Worm (Caenorhabditis elegans) whole organism, young adult: Measurements from ENCODE around the gene B0001.8.

Experiments used
- B0019.2 ChIP-seq: fragments of 200-800 bp; sonication (Bioruptor generic); conservative IDR thresholded peaks from 2 replicates; pipeline ENCODE4 v1.3.6; 2022; ENCODE audit warnings: missing genetic modification reagents, missing genetic modification characterization, missing compliant biosample characterization
- B0035.1 ChIP-seq: sonication (generic microtip); optimal IDR thresholded peaks from 2 replicates; lab custom pipeline; 2016; ENCODE audit warnings: missing genetic modification characterization, mild to moderate bottlenecking, missing compliant biosample characterization, missing genotype, missing genetic modification reagents
- B0336.3 ChIP-seq: fragments of 200-800 bp; sonication (Bioruptor generic); IDR thresholded peaks from 2 replicates; pipeline ENCODE4 v1.3.6; 2022; ENCODE audit warnings: missing genetic modification characterization, missing compliant biosample characterization
- C17E4.6 ChIP-seq: fragments of 200-800 bp; sonication (Bioruptor generic); IDR thresholded peaks from 2 replicates; pipeline ENCODE4 v1.3.6; 2022; ENCODE audit warnings: missing genetic modification reagents, missing genetic modification characterization, missing compliant biosample characterization
- D2030.7 ChIP-seq: fragments of 200-800 bp; sonication (Bioruptor generic); IDR thresholded peaks from 2 replicates; pipeline ENCODE4 v1.3.6; 2022; ENCODE audit warnings: missing genetic modification reagents, missing genetic modification characterization, missing compliant biosample characterization
- F33H1.4 ChIP-seq: fragments of 200-800 bp; sonication (Bioruptor generic); IDR thresholded peaks from 2 replicates; pipeline ENCODE4 v1.3.6; 2022; ENCODE audit warnings: missing genetic modification reagents, missing genetic modification characterization, missing compliant biosample characterization
- T26A5.8 ChIP-seq: sonication (generic microtip); optimal IDR thresholded peaks from 2 replicates; lab custom pipeline; 2016; ENCODE audit warnings: missing genetic modification characterization, missing compliant biosample characterization
- Y53G8AR.9 ChIP-seq: fragments of 200-800 bp; sonication (Bioruptor generic); conservative IDR thresholded peaks from 2 replicates; pipeline ENCODE4 v1.3.6; 2022; ENCODE audit warnings: missing genetic modification reagents, missing genetic modification characterization, missing compliant biosample characterization
- Y79H2A.3 ChIP-seq: fragments of 200-800 bp; sonication (Bioruptor generic); conservative IDR thresholded peaks from 2 replicates; pipeline ENCODE4 v1.3.6; 2022; ENCODE audit warnings: missing genetic modification reagents, missing genetic modification characterization, missing compliant biosample characterization
- ama-1 ChIP-seq, 3 experiments: fragments of 150-350 bp in 1 of 3; sonication (generic microtip) in 2 of 3; optimal IDR thresholded peaks; 2 replicates each; lab custom pipeline; 2014 to 2018; ENCODE audit warnings: missing biosample characterization in 2 of 3, missing genetic modification characterization in 2 of 3, missing genetic modification reagents in 2 of 3
- athp-1 ChIP-seq: sonication (generic microtip); optimal IDR thresholded peaks from 2 replicates; lab custom pipeline; 2017; ENCODE audit warnings: mild to moderate bottlenecking, missing genetic modification characterization, missing compliant biosample characterization
- attf-5 ChIP-seq: fragments of 200-800 bp; sonication (Bioruptor generic); optimal IDR thresholded peaks from 2 replicates; lab custom pipeline; 2018; ENCODE audit warnings: mild to moderate bottlenecking, missing genetic modification characterization, missing compliant biosample characterization
- cebp-2 ChIP-seq: fragments of 200-800 bp; sonication (Bioruptor generic); IDR thresholded peaks from 2 replicates; pipeline ENCODE4 v1.3.6; 2022; ENCODE audit warnings: missing genetic modification characterization, missing compliant biosample characterization
- ceh-58 ChIP-seq: fragments of 200-800 bp; sonication (Bioruptor generic); IDR thresholded peaks from 2 replicates; pipeline ENCODE4 v1.3.6; 2022; ENCODE audit warnings: missing genetic modification characterization, missing compliant biosample characterization
- ceh-79 ChIP-seq: sonication (generic microtip); optimal IDR thresholded peaks from 2 replicates; lab custom pipeline; 2017; ENCODE audit warnings: mild to moderate bottlenecking, missing genetic modification characterization, missing compliant biosample characterization
- chd-7 ChIP-seq: sonication (generic microtip); optimal IDR thresholded peaks from 2 replicates; lab custom pipeline; 2016; ENCODE audit warnings: mild to moderate bottlenecking, missing genetic modification characterization, moderate library complexity, missing compliant biosample characterization
- dpl-1 ChIP-seq: fragments of 150-350 bp; optimal IDR thresholded peaks from 2 replicates; lab custom pipeline; 2014; ENCODE audit warnings: missing biosample characterization, missing genetic modification reagents, missing genetic modification characterization
- efl-1 ChIP-seq: fragments of 150-350 bp; optimal IDR thresholded peaks from 2 replicates; lab custom pipeline; 2014; ENCODE audit warnings: missing biosample characterization, missing genetic modification reagents, missing genetic modification characterization
- egrh-3 ChIP-seq: fragments of 200-800 bp; sonication (Bioruptor generic); IDR thresholded peaks from 2 replicates; pipeline ENCODE4 v1.3.6; 2022; ENCODE audit warnings: missing genetic modification reagents, missing genetic modification characterization, missing compliant biosample characterization
- gei-17 ChIP-seq: fragments of 200-800 bp; sonication (Bioruptor generic); optimal IDR thresholded peaks from 2 replicates; lab custom pipeline; 2018; ENCODE audit warnings: mild to moderate bottlenecking, missing genetic modification characterization, missing compliant biosample characterization
- hmg-1.2 ChIP-seq: fragments of 200-800 bp; sonication (Bioruptor generic); IDR thresholded peaks from 2 replicates; pipeline ENCODE4 v1.3.6; 2022; ENCODE audit warnings: missing genetic modification reagents, missing genetic modification characterization, missing compliant biosample characterization
- hsf-1 ChIP-seq: fragments of 200-800 bp; sonication (Bioruptor generic); IDR thresholded peaks from 2 replicates; pipeline ENCODE4 v1.3.6; 2022; ENCODE audit warnings: missing genetic modification reagents, missing genetic modification characterization, missing compliant biosample characterization
- lag-1 ChIP-seq: fragments of 200-800 bp; sonication (Bioruptor generic); IDR thresholded peaks from 2 replicates; pipeline ENCODE4 v1.3.6; 2022; ENCODE audit warnings: missing genetic modification reagents, missing genetic modification characterization, missing compliant biosample characterization
- lin-35 ChIP-seq, 3 experiments: fragments of 150-350 bp in 2 of 3; sonication (generic microtip) in 1 of 3; optimal IDR thresholded peaks; 2 replicates each; lab custom pipeline; 2014 to 2018; ENCODE audit warnings: missing biosample characterization in 3 of 3, missing genetic modification characterization in 3 of 3, missing genetic modification reagents in 3 of 3
- lin-54 ChIP-seq: fragments of 200-800 bp; sonication (Bioruptor generic); optimal IDR thresholded peaks from 2 replicates; lab custom pipeline; 2018; ENCODE audit warnings: mild to moderate bottlenecking, missing genetic modification characterization, missing compliant biosample characterization
- lir-1 ChIP-seq: fragments of 200-800 bp; sonication (Bioruptor generic); conservative IDR thresholded peaks from 2 replicates; pipeline ENCODE4 v1.3.6; 2022; ENCODE audit warnings: missing genetic modification reagents, missing genetic modification characterization, missing compliant biosample characterization
- lsl-1 ChIP-seq: fragments of 200-800 bp; sonication (Bioruptor generic); optimal IDR thresholded peaks from 2 replicates; lab custom pipeline; 2018; ENCODE audit warnings: mild to moderate bottlenecking, missing genetic modification characterization, moderate library complexity, missing compliant biosample characterization
- madf-3 ChIP-seq: fragments of 200-800 bp; sonication (Bioruptor generic); IDR thresholded peaks from 2 replicates; pipeline ENCODE4 v1.3.6; 2022; ENCODE audit warnings: missing genetic modification reagents, missing genetic modification characterization, missing compliant biosample characterization
- madf-6 ChIP-seq: fragments of 200-800 bp; sonication (Bioruptor generic); IDR thresholded peaks from 2 replicates; pipeline ENCODE4 v1.3.6; 2022; ENCODE audit warnings: missing genetic modification reagents, missing genetic modification characterization, missing compliant biosample characterization
- madf-8 ChIP-seq: fragments of 200-800 bp; sonication (Bioruptor generic); conservative IDR thresholded peaks from 2 replicates; pipeline ENCODE4 v1.3.6; 2022; ENCODE audit warnings: missing genetic modification reagents, missing genetic modification characterization, missing compliant biosample characterization
- mcd-1 ChIP-seq: fragments of 200-800 bp; sonication (Bioruptor generic); IDR thresholded peaks from 2 replicates; pipeline ENCODE4 v1.3.6; 2022; ENCODE audit warnings: missing genetic modification reagents, missing genetic modification characterization, missing compliant biosample characterization
- mel-28 ChIP-seq: sonication (generic microtip); optimal IDR thresholded peaks from 2 replicates; lab custom pipeline; 2016; ENCODE audit warnings: borderline replicate concordance, mild to moderate bottlenecking, missing genetic modification characterization, missing compliant biosample characterization
- mxl-1 ChIP-seq: sonication (generic microtip); optimal IDR thresholded peaks from 2 replicates; lab custom pipeline; 2016; ENCODE audit warnings: missing genetic modification characterization, missing compliant biosample characterization
- pbrm-1 ChIP-seq: fragments of 200-800 bp; sonication (Bioruptor generic); IDR thresholded peaks from 2 replicates; pipeline ENCODE4 v1.3.6; 2022; ENCODE audit warnings: missing genetic modification reagents, missing genetic modification characterization, missing compliant biosample characterization
- sea-2 ChIP-seq: fragments of 200-800 bp; sonication (Bioruptor generic); IDR thresholded peaks from 2 replicates; pipeline ENCODE4 v1.3.6; 2022; ENCODE audit warnings: missing genetic modification characterization, missing compliant biosample characterization
- snpc-1.1 ChIP-seq: sonication (generic microtip); optimal IDR thresholded peaks from 2 replicates; lab custom pipeline; 2017; ENCODE audit warnings: missing genetic modification characterization, mild to moderate bottlenecking, missing compliant biosample characterization, antibody characterized with exemption, moderate library complexity, missing genotype, missing genetic modification reagents; ENCODE audit not compliant: insufficient read depth
- snpc-3.4 ChIP-seq: sonication (generic microtip); optimal IDR thresholded peaks from 2 replicates; lab custom pipeline; 2017; ENCODE audit warnings: missing genetic modification characterization, mild to moderate bottlenecking, missing compliant biosample characterization, antibody characterized with exemption, moderate library complexity, missing genotype, missing genetic modification reagents
- snpc-4 ChIP-seq, 5 experiments: fragments of 150-350 bp in 1 of 5; sonication (generic microtip) in 4 of 5; optimal IDR thresholded peaks; 2 replicates each; lab custom pipeline; 2014 to 2018; ENCODE audit warnings: missing genetic modification characterization in 5 of 5, missing biosample characterization in 3 of 5, antibody characterized with exemption in 2 of 5, mild to moderate bottlenecking in 2 of 5, missing compliant biosample characterization in 2 of 5, missing genotype in 2 of 5, moderate library complexity in 2 of 5, missing genetic modification reagents in 1 of 5
- somi-1 ChIP-seq: fragments of 200-800 bp; sonication (Bioruptor generic); optimal IDR thresholded peaks from 2 replicates; lab custom pipeline; 2018; ENCODE audit warnings: mild to moderate bottlenecking, missing genetic modification characterization, missing compliant biosample characterization
- tbp1 ChIP-seq: fragments of 200-800 bp; sonication (Bioruptor generic); optimal IDR thresholded peaks from 2 replicates; lab custom pipeline; 2018; ENCODE audit warnings: mild to moderate bottlenecking, missing genetic modification characterization, missing compliant biosample characterization
- ztf-25 ChIP-seq: fragments of 200-800 bp; sonication (Bioruptor generic); IDR thresholded peaks from 2 replicates; pipeline ENCODE4 v1.3.6; 2022; ENCODE audit warnings: missing genetic modification reagents, missing genetic modification characterization, missing compliant biosample characterization
- ztf-3 ChIP-seq: fragments of 200-800 bp; sonication (Bioruptor generic); optimal IDR thresholded peaks from 2 replicates; lab custom pipeline; 2018; ENCODE audit warnings: mild to moderate bottlenecking, missing genetic modification characterization, missing compliant biosample characterization
- ztf-6 ChIP-seq: fragments of 200-800 bp; sonication (Bioruptor generic); IDR thresholded peaks from 2 replicates; pipeline ENCODE4 v1.3.6; 2022; ENCODE audit warnings: missing genetic modification reagents, missing genetic modification characterization, missing compliant biosample characterization

The B0001.8 gene

DNA sequence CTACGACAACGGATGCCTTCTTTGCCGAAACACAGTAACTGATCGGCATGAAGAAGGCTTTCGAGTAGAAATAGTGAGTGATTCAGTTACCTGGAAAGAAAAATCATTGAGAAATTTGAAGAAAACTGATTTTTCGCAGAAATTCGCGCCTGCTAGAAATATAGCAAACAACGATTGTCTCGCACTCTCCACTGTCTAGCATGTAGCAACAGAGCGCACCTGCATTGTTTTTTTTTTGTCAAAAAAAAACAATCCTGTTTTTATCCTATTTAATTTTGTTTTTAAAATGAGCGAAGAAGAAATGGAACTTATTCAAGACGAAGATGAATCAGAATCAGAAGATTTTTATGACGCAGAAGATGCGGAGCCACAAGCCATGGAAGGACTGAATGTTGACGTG is 19.8 kb downstream of the B0001.8 start, which contains the start of the genes ddb-1 and M18.6:
Gene ddb-1 (minus strand): TSS at position 90 of the 400 bp plus-strand sequence.
Gene M18.6 (plus strand): TSS at position 235 of the 400 bp plus-strand sequence.
- TF ChIP-seq B0035.1 (no peak), madf-3 (GFP tag; lab: Robert Waterston, UW) (peak; percentile 67; the same call in 1 of the 2 replicates), ama-1 (optimal IDR thresholded peaks at IDR 0.05; lab: Kevin White, UChicago) (no peak), ama-1 (GFP tag; optimal IDR thresholded peaks at IDR 0.05; lab: Kevin White, UChicago) (no peak), egrh-3 (GFP tag; lab: Robert Waterston, UW) (no peak), ztf-6 (GFP tag; lab: Robert Waterston, UW) (no peak), F33H1.4 (GFP tag; lab: Robert Waterston, UW) (peak; percentile 47; the same call in 1 of the 2 replicates), madf-6 (peak; percentile 57; the same call in 1 of the 2 replicates), ceh-58 (GFP tag; lab: Robert Waterston, UW) (no peak), B0019.2 (no peak), efl-1 (GFP tag; lab: Kevin White, UChicago) (peak; percentile 77), pbrm-1 (no peak), lsl-1 (peak; percentile 52), mcd-1 (peak; percentile 72), ztf-25 (GFP tag; lab: Robert Waterston, UW) (no peak), hmg-1.2 (peak; percentile 59; the same call in 1 of the 2 replicates), snpc-4 (GFP tag; optimal IDR thresholded peaks at IDR 0.05; lab: Kevin White, UChicago) (no peak), snpc-4 (tag; optimal IDR thresholded peaks at IDR 0.05; lab: Kevin White, UChicago) (peak in 2 of 4 experiments; percentile 33 to 42), madf-8 (GFP tag; lab: Robert Waterston, UW) (peak; percentile 42; the same call in 1 of the 2 replicates), somi-1 (GFP tag; lab: Kevin White, UChicago) (no peak), D2030.7 (GFP tag; lab: Robert Waterston, UW) (0 out of 2 replicates have a peak, but pooled peaks have one; percentile 34), snpc-1.1 (tag; lab: Kevin White, UChicago) (peak; percentile 5), hsf-1 (GFP tag; lab: Robert Waterston, UW) (no peak), Y79H2A.3 (GFP tag; lab: Robert Waterston, UW) (no peak), lin-35 (GFP tag; optimal IDR thresholded peaks at IDR 0.05; lab: Kevin White, UChicago) (peak in 1 of 3 experiments; percentile 28), attf-5 (GFP tag; lab: Kevin White, UChicago) (peak; percentile 43), T26A5.8 (tag; lab: Kevin White, UChicago) (no peak), dpl-1 (GFP tag; lab: Kevin White, UChicago) (peak; percentile 56), tbp1 (GFP tag; lab: Kevin White, UChicago) (peak; percentile 7), lin-54 (peak; percentile 15)
- TF ChIP-seq, all 124 proteins: peak for 16

DNA sequence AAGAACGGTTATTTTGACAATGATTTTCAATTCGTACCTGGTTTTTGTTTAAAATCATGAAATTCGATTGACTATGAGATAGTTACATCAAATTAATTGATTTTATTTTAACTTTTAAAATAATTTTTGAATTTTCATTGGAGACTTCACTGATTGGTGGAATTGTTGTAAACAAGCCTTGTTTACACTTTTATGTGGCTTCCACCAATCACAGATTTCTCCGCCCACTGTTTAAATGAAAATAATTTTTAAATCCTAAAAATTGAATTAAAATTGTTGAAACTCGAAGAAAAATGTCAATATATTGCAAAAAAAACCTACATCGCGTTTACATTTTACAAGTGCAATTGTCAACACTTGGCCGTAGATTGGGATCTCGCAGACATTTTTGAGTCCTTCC is 20.3 kb downstream of the B0001.8 start:
- TF ChIP-seq mxl-1 (tag; lab: Kevin White, UChicago) (no peak), lir-1 (GFP tag; lab: Robert Waterston, UW) (no peak), ztf-3 (GFP tag; lab: Kevin White, UChicago) (no peak)

DNA sequence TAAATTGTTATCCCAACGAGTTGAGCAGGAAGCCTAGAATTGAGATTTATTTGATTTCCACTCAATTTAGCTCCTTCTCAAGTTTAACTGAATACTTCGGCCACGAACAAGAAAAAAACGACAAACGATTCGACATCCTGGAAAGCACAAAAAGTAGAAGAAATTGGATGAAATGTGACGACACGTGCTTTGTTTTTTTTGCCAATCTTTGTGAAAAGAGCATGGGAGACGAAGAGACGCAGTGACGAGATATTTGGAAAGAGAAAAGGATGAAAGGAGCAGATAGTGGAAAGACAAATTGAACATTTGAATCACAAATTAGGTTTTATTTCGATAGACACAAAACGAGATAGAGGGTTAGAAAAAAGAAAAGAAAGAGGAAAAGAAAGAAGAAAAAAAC is 26.4 kb downstream of the B0001.8 start:
- TF ChIP-seq hmg-1.2 (peak; percentile 66), cebp-2 (GFP tag; lab: Robert Waterston, UW) (0 out of 2 replicates have a peak, but pooled peaks have one; percentile 23), lag-1 (GFP tag; lab: Robert Waterston, UW) (no peak), mxl-1 (tag; lab: Kevin White, UChicago) (no peak)

DNA sequence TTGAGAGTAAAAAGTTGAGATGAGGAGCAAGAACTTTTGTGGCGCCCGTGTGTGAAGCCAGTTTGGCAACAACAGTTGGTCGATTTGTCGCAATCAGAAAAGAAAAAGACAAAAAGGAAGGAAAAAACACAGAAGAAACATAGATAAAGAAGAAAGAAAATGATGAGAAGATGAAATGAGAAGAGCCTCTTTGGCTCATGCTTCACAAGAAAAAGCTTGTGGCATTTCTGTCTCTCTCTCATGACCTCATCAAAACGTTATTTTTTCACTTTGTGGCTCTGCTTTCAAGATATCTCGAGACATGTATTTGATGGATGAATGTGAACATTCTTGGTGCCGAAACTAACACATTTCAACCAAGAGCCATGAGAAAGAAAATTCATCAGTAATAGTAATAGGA is 27.8 kb downstream of the B0001.8 start:
- TF ChIP-seq athp-1 (no peak), ceh-79 (tag; lab: Kevin White, UChicago) (no peak), chd-7 (no peak), C17E4.6 (GFP tag; lab: Robert Waterston, UW) (no peak), sea-2 (GFP tag; lab: Robert Waterston, UW) (no peak), Y53G8AR.9 (GFP tag; lab: Robert Waterston, UW) (no peak), mel-28 (tag; lab: Kevin White, UChicago) (no peak), gei-17 (no peak), snpc-3.4 (tag; lab: Kevin White, UChicago) (no peak), B0336.3 (no peak)
